Worm (Caenorhabditis elegans) whole organism, early embryonic: ENCODE results near the gene srw-40.

Experiments
- B0310.2 ChIP-seq: sonication (generic microtip); optimal IDR thresholded peaks from 2 replicates; lab custom pipeline; 2016; ENCODE audit warnings: mild to moderate bottlenecking, missing genetic modification characterization, missing compliant biosample characterization
- F13C5.2 ChIP-seq: sonication (generic microtip); optimal IDR thresholded peaks from 2 replicates; lab custom pipeline; 2017; ENCODE audit warnings: mild to moderate bottlenecking, missing genetic modification characterization, inconsistent platforms, missing compliant biosample characterization
- aly-1 ChIP-seq: sonication (generic microtip); optimal IDR thresholded peaks from 2 replicates; lab custom pipeline; 2016; ENCODE audit warnings: missing genetic modification characterization, missing compliant biosample characterization
- ama-1 ChIP-seq: fragments of 150-350 bp; optimal IDR thresholded peaks from 2 replicates; lab custom pipeline; 2014
- ceh-13 ChIP-seq: fragments of 200-800 bp; sonication (Bioruptor generic); optimal IDR thresholded peaks from 2 replicates; lab custom pipeline; 2018; ENCODE audit warnings: mild to moderate bottlenecking, missing genetic modification characterization, missing compliant biosample characterization
- ets-7 ChIP-seq: sonication (generic microtip); optimal IDR thresholded peaks from 2 replicates; lab custom pipeline; 2016; ENCODE audit warnings: missing genotype, missing genetic modification characterization, missing compliant biosample characterization
- flt-1 ChIP-seq: fragments of 200-800 bp; sonication (Bioruptor generic); IDR thresholded peaks from 2 replicates; pipeline ENCODE4 v1.3.6; 2022; ENCODE audit warnings: missing genetic modification characterization, missing compliant biosample characterization
- hmbx-1 ChIP-seq: sonication (generic microtip); optimal IDR thresholded peaks from 2 replicates; lab custom pipeline; 2016; ENCODE audit warnings: mild to moderate bottlenecking, missing genetic modification characterization, missing compliant biosample characterization
- hnd-1 ChIP-seq: sonication (generic microtip); optimal IDR thresholded peaks from 2 replicates; lab custom pipeline; 2016; ENCODE audit warnings: missing genetic modification characterization, missing compliant biosample characterization
- pes-1 ChIP-seq: fragments of 200-800 bp; sonication (Bioruptor generic); IDR thresholded peaks from 2 replicates; pipeline ENCODE4 v1.3.6; 2022; ENCODE audit warnings: missing genetic modification reagents, missing genetic modification characterization, missing compliant biosample characterization
- sea-1 ChIP-seq: fragments of 200-800 bp; sonication (Bioruptor generic); conservative IDR thresholded peaks from 2 replicates; pipeline ENCODE4 v1.3.6; 2022; ENCODE audit warnings: missing genetic modification characterization, missing compliant biosample characterization
- tra-4 ChIP-seq: sonication (generic microtip); optimal IDR thresholded peaks from 2 replicates; lab custom pipeline; 2017; ENCODE audit warnings: missing genetic modification characterization, missing compliant biosample characterization

DNA sequence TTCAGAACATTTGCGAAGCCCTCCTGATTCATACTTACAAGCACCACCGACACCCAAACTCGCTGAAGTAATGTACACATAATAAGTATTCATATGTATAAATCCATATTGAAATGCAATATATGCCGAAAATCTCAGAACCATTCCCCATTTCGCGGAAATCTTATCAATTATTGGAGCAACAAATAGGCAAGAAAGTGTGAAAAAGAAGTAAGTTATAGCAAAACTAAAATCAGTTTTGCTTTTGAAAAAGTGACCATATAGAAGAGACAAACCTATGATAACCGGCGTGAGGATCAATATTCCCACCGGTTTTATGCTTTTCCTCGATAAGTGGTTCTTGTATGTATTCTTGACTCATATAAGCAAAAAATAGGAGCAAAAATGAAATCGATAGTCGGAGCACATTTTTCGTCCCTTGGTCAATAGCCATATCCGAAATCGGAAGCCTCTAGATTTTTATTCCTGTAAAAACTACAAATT is 3.7 kb upstream of the srw-40 start, which contains the start of gene Y52E8A.6:
- TF ChIP-seq tra-4 (tag; lab: Kevin White, UChicago) (no peak), ets-7 (tag; lab: Kevin White, UChicago) (no peak), ama-1 (no peak), B0310.2 (no peak), hnd-1 (tag; lab: Kevin White, UChicago) (no peak), sea-1 (GFP tag; lab: Robert Waterston, UW) (no peak), hmbx-1 (no peak), aly-1 (tag; lab: Kevin White, UChicago) (no peak), ceh-13 (no peak), pes-1 (no peak), flt-1 (GFP tag; lab: Robert Waterston, UW) (no peak), F13C5.2 (no peak)
